Fruit fly (Drosophila melanogaster) whole organism, adult: ENCODE measurements around the gene Edc3.

Experiments used
- CG11617 ChIP-seq: fragments of 200-800 bp; sonication (Bioruptor generic); optimal IDR thresholded peaks from 2 replicates; lab custom pipeline; 2017; ENCODE audit warnings: mild to moderate bottlenecking, missing biosample characterization, missing genetic modification reagents, missing genetic modification characterization
- CG12768 ChIP-seq: fragments of 200-800 bp; sonication (Bioruptor generic); optimal IDR thresholded peaks from 2 replicates; lab custom pipeline; 2017; ENCODE audit warnings: missing biosample characterization, missing genetic modification characterization, mild to moderate bottlenecking, moderate library complexity, missing genetic modification reagents
- CG14711 ChIP-seq: fragments of 200-800 bp; sonication (Bioruptor generic); optimal IDR thresholded peaks from 2 replicates; lab custom pipeline; 2018; ENCODE audit warnings: missing biosample characterization, mild to moderate bottlenecking, missing genetic modification characterization, moderate library complexity
- CG1620 ChIP-seq: fragments of 200-800 bp; sonication (Bioruptor generic); optimal IDR thresholded peaks from 2 replicates; lab custom pipeline; 2016; ENCODE audit warnings: missing biosample characterization, missing genetic modification characterization
- CG33017 ChIP-seq: fragments of 200-800 bp; sonication (Bioruptor generic); optimal IDR thresholded peaks from 2 replicates; lab custom pipeline; 2018; ENCODE audit warnings: missing biosample characterization, mild to moderate bottlenecking, missing genetic modification characterization, moderate library complexity
- CG5204 ChIP-seq: fragments of 200-800 bp; sonication (Bioruptor generic); optimal IDR thresholded peaks from 2 replicates; lab custom pipeline; 2016; ENCODE audit warnings: missing biosample characterization, missing genetic modification characterization
- CG7045 ChIP-seq: fragments of 200-800 bp; sonication (Bioruptor generic); optimal IDR thresholded peaks from 2 replicates; lab custom pipeline; 2017; ENCODE audit warnings: missing biosample characterization, mild to moderate bottlenecking, missing genetic modification characterization
- CG7101 ChIP-seq: fragments of 200-800 bp; sonication (Bioruptor generic); optimal IDR thresholded peaks from 2 replicates; lab custom pipeline; 2018; ENCODE audit warnings: missing biosample characterization, mild to moderate bottlenecking, missing genetic modification characterization, moderate library complexity
- Clk ChIP-seq: fragments of 200-800 bp; sonication (Bioruptor generic); optimal IDR thresholded peaks from 2 replicates; lab custom pipeline; 2017; ENCODE audit warnings: missing biosample characterization, missing genetic modification characterization
- Crg-1 ChIP-seq: fragments of 200-800 bp; sonication (Bioruptor generic); optimal IDR thresholded peaks from 2 replicates; lab custom pipeline; 2016; ENCODE audit warnings: missing biosample characterization, missing genetic modification characterization
- Hr96 ChIP-seq: fragments of 200-800 bp; sonication (Bioruptor generic); optimal IDR thresholded peaks from 2 replicates; lab custom pipeline; 2016; ENCODE audit warnings: missing biosample characterization, missing genetic modification characterization
- Mnt ChIP-seq: fragments of 200-800 bp; sonication (Bioruptor generic); optimal IDR thresholded peaks from 2 replicates; lab custom pipeline; 2016; ENCODE audit warnings: missing biosample characterization, mild to moderate bottlenecking, missing genetic modification characterization
- bab1 ChIP-seq: fragments of 200-800 bp; sonication (Bioruptor generic); optimal IDR thresholded peaks from 3 replicates; lab custom pipeline; 2019; ENCODE audit warnings: missing biosample characterization, mild to moderate bottlenecking, missing genetic modification characterization, moderate library complexity
- cic ChIP-seq: fragments of 200-800 bp; sonication (Bioruptor generic); optimal IDR thresholded peaks from 2 replicates; lab custom pipeline; 2017; ENCODE audit warnings: missing biosample characterization, mild to moderate bottlenecking, missing genetic modification characterization, moderate library complexity
- cnc ChIP-seq, 2 experiments: fragments of >200 bp; optimal IDR thresholded peaks; 2 replicates each; lab custom pipeline; 2017
- kay ChIP-seq: fragments of 200-800 bp; sonication (Bioruptor generic); peaks from one replicate; lab custom pipeline; 2016; ENCODE audit warnings: missing biosample characterization, missing genetic modification characterization, borderline replicate concordance
- ovo ChIP-seq: fragments of 200-800 bp; sonication (Bioruptor generic); optimal IDR thresholded peaks from 2 replicates; lab custom pipeline; 2016; ENCODE audit warnings: missing biosample characterization, missing genetic modification characterization
- pad ChIP-seq: fragments of 200-800 bp; sonication (Bioruptor generic); optimal IDR thresholded peaks from 3 replicates; lab custom pipeline; 2017; ENCODE audit warnings: missing biosample characterization, missing genetic modification characterization, mild to moderate bottlenecking, moderate library complexity, missing genetic modification reagents
- tj ChIP-seq: fragments of 200-800 bp; sonication (Bioruptor generic); optimal IDR thresholded peaks from 3 replicates; lab custom pipeline; 2017; ENCODE audit warnings: missing biosample characterization, mild to moderate bottlenecking, missing genetic modification characterization, moderate library complexity
- toe ChIP-seq: fragments of 200-800 bp; sonication (Bioruptor generic); optimal IDR thresholded peaks from 2 replicates; lab custom pipeline; 2016; ENCODE audit warnings: missing biosample characterization, missing genetic modification characterization

Gene Edc3

DNA sequence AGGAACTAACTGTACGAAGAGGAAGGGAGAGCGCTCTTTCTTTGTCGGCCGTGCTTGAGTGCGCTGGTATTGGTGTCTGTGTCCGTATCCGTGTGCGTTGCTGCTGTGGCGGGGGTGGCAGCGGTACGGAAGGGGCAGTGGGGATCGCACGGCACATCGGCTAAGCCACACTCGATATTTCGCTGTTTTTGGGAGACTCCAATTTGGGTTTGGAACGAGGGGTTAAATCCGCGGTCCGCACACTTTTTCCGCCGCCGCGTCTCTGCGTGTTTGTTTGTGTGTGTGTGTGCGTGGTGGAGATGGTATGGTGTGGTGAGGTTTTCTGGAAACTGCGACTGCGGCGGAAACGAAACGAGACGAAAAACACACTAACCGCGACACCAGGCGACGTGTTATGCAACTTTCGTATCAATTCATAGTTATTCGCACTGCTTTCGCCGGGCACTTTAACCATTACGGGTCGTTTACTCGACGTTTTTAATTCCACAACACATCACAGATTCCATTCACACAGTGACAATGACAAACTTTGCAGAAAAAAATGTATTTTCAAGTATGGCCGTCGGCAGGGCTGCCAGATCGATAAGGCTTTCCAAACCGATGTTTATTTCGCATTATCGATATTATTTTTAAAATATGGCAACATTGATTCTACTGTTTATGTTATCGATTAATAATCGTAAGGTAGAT is 27.7 kb upstream of the Edc3 start, which contains the start of gene CycT:
TSS of gene CycT (minus strand) at position 574 of the 690 bp plus-strand sequence.
- peak; percentile 82 for TF ChIP-seq tj (GFP tag; lab: Kevin White, UChicago)
- peak; percentile 75 for TF ChIP-seq pad (GFP tag; lab: Kevin White, UChicago)
- no peak for TF ChIP-seq cnc (optimal IDR thresholded peaks at IDR 0.05; lab: Kevin White, UChicago)
- peak; percentile 78 for TF ChIP-seq CG12768 (GFP tag; lab: Kevin White, UChicago)
- no peak for TF ChIP-seq Hr96
- peak; percentile 75 for TF ChIP-seq cic (GFP tag; lab: Kevin White, UChicago)
- TF ChIP-seq CG5204 (GFP tag; lab: Kevin White, UChicago) = no peak
- no peak for TF ChIP-seq kay (GFP tag; lab: Kevin White, UChicago)
- peak; percentile 85 for TF ChIP-seq CG11617 (GFP tag; lab: Kevin White, UChicago)
- no peak for TF ChIP-seq CG1620 (GFP tag; lab: Kevin White, UChicago)
- peak; percentile 10 for TF ChIP-seq Clk (GFP tag; lab: Kevin White, UChicago)
- TF ChIP-seq Mnt (GFP tag; lab: Kevin White, UChicago) = peak; percentile 49
- peak; percentile 68 for TF ChIP-seq CG7045 (GFP tag; lab: Kevin White, UChicago)
- peak; percentile 66 for TF ChIP-seq CG7101
- TF ChIP-seq CG14711 (tag; lab: Kevin White, UChicago) = peak; percentile 25
- no peak for TF ChIP-seq toe (GFP tag; lab: Kevin White, UChicago)
- TF ChIP-seq Crg-1 (GFP tag; lab: Kevin White, UChicago) = peak; percentile 20
- TF ChIP-seq ovo (GFP tag; lab: Kevin White, UChicago) = peak; percentile 69
- peak; percentile 62 for TF ChIP-seq CG33017 (tag; lab: Kevin White, UChicago)
- peak; percentile 72 for TF ChIP-seq bab1 (GFP tag; lab: Kevin White, UChicago)

DNA sequence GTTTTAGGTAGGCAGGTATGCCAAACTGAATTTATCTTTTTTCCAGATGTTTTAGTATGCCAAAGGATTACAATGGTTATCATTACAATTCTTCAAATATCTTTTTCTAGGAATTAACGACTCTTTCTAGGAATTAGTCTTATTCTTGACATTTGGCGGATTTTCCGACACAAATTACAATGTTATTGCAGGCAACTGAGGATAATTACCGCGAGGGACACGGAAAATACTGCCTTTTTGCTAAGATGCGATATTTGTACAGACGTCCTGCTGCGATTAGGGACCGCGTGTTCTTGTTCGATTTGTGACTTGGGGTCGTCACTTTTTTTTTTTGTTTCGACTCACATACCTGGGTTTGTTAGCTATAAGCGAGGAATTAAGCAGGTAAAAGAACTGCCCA is 26.1 kb upstream of the Edc3 start:
- TF ChIP-seq Mnt (GFP tag; lab: Kevin White, UChicago) = no peak
- TF ChIP-seq CG7045 (GFP tag; lab: Kevin White, UChicago) = no peak
- no peak for TF ChIP-seq bab1 (GFP tag; lab: Kevin White, UChicago)
- no peak for TF ChIP-seq CG33017 (tag; lab: Kevin White, UChicago)
- no peak for TF ChIP-seq tj (GFP tag; lab: Kevin White, UChicago)
- no peak for TF ChIP-seq Clk (GFP tag; lab: Kevin White, UChicago)
- no peak for TF ChIP-seq CG14711 (tag; lab: Kevin White, UChicago)
- TF ChIP-seq toe (GFP tag; lab: Kevin White, UChicago) = no peak
- no peak for TF ChIP-seq Crg-1 (GFP tag; lab: Kevin White, UChicago)
- TF ChIP-seq cic (GFP tag; lab: Kevin White, UChicago) = no peak
- no peak for TF ChIP-seq CG1620 (GFP tag; lab: Kevin White, UChicago)
- no peak for TF ChIP-seq CG11617 (GFP tag; lab: Kevin White, UChicago)
- TF ChIP-seq cnc (optimal IDR thresholded peaks at IDR 0.05; lab: Kevin White, UChicago) = no peak
- no peak for TF ChIP-seq ovo (GFP tag; lab: Kevin White, UChicago)
- no peak for TF ChIP-seq kay (GFP tag; lab: Kevin White, UChicago)
- no peak for TF ChIP-seq CG5204 (GFP tag; lab: Kevin White, UChicago)
- no peak for TF ChIP-seq CG12768 (GFP tag; lab: Kevin White, UChicago)
- TF ChIP-seq CG7101 = no peak
- TF ChIP-seq Hr96 = no peak
- TF ChIP-seq pad (GFP tag; lab: Kevin White, UChicago) = no peak

DNA sequence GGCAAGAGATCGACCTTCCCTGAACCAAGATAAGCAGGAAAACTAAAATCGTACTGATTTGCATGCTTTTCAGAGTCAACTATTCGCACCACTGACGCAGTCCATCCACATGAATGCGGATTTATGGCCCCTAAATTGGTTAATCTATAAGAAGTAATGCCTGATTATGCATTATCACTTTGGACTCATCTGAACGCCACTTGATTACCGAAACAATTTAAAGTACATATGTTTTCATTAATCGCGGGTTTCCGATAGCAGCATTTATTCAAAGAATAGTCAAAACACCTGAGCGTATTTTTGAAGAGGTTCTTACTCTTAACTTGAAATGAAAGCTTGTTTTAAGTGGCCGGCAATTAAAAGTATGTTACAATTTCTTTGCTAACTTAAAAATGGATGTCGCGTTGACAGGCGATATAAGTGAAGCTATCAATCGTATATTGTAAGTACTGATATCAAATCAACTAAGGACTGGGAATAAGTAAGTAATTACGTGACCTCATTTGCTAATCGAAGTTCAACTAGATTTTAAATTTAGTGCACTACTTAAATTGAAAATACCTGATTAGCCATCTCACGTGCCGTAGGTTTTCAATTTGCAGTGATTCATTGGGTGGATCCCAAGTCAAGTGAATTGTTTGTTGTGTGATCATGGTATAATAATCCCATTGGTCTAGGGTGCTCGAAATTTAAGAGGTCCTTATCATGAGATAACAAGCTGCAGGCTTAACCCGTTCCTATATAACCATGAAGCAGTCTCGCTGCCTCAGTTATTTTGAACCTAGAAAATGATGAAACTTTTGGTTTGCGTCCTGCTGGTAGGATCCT is 19.6 kb upstream of the Edc3 start, which contains the start of the genes Jon74E and CG7542:
TSS of gene Jon74E (minus strand) at position 79 of the 828 bp plus-strand sequence.
TSS of gene CG7542 (plus strand) at position 778 of the 828 bp plus-strand sequence.
- TF ChIP-seq cic (GFP tag; lab: Kevin White, UChicago) (no peak), Mnt (GFP tag; lab: Kevin White, UChicago) (no peak), CG7101 (no peak), kay (GFP tag; lab: Kevin White, UChicago) (no peak), tj (GFP tag; lab: Kevin White, UChicago) (no peak), pad (GFP tag; lab: Kevin White, UChicago) (no peak), CG14711 (tag; lab: Kevin White, UChicago) (no peak), ovo (GFP tag; lab: Kevin White, UChicago) (no peak), CG11617 (GFP tag; lab: Kevin White, UChicago) (no peak), Crg-1 (GFP tag; lab: Kevin White, UChicago) (no peak), Clk (GFP tag; lab: Kevin White, UChicago) (no peak), CG1620 (GFP tag; lab: Kevin White, UChicago) (no peak)

DNA sequence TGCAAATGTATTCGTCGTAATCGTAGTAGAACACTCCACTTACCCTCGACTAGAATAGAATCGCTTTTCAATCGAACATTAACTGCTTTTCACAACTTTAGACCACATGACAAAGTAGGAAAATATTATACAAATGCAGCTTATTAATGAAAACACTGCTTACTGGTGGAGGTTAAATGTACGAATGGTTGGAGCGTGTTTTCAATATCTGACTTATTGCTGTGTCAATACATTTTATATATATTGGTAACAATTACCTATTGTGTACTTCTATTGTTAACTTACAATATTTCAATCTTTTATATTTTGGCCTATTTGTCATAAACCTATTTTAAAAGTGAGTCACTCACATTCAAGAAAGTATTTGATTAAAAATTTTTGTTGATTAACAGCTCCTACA is 10.3 kb upstream of the Edc3 start:
- TF ChIP-seq toe (GFP tag; lab: Kevin White, UChicago) = no peak
- no peak for TF ChIP-seq cnc (optimal IDR thresholded peaks at IDR 0.05; lab: Kevin White, UChicago)
- TF ChIP-seq CG7045 (GFP tag; lab: Kevin White, UChicago) = no peak
- no peak for TF ChIP-seq bab1 (GFP tag; lab: Kevin White, UChicago)
- no peak for TF ChIP-seq pad (GFP tag; lab: Kevin White, UChicago)
- peak; percentile 50 for TF ChIP-seq cic (GFP tag; lab: Kevin White, UChicago)
- no peak for TF ChIP-seq CG33017 (tag; lab: Kevin White, UChicago)
- peak; percentile 93 for TF ChIP-seq kay (GFP tag; lab: Kevin White, UChicago)
- TF ChIP-seq CG5204 (GFP tag; lab: Kevin White, UChicago) = no peak
- TF ChIP-seq CG12768 (GFP tag; lab: Kevin White, UChicago) = no peak
- TF ChIP-seq tj (GFP tag; lab: Kevin White, UChicago) = no peak
- no peak for TF ChIP-seq CG7101
